Worm (Caenorhabditis elegans) whole organism, late embryonic: Measurements from ENCODE around the gene C14A4.13.

Source experiments
- C08G9.2 ChIP-seq: sonication (generic microtip); optimal IDR thresholded peaks from 2 replicates; lab custom pipeline; 2016; ENCODE audit warnings: mild to moderate bottlenecking, missing genetic modification characterization, moderate library complexity, missing compliant biosample characterization
- F13H6.1 ChIP-seq: sonication (generic microtip); optimal IDR thresholded peaks from 2 replicates; lab custom pipeline; 2016; ENCODE audit warnings: missing genetic modification characterization, missing compliant biosample characterization
- K02D7.2 ChIP-seq: sonication (generic microtip); optimal IDR thresholded peaks from 2 replicates; lab custom pipeline; 2017; ENCODE audit warnings: mild to moderate bottlenecking, missing genetic modification characterization, missing compliant biosample characterization
- ama-1 ChIP-seq: fragments of 150-350 bp; optimal IDR thresholded peaks from 2 replicates; lab custom pipeline; 2014
- ceh-14 ChIP-seq: sonication (generic microtip); optimal IDR thresholded peaks from 2 replicates; lab custom pipeline; 2016; ENCODE audit warnings: missing genotype, missing genetic modification characterization, missing compliant biosample characterization
- ceh-19 ChIP-seq: fragments of 200-800 bp; sonication (Bioruptor generic); optimal IDR thresholded peaks from 2 replicates; lab custom pipeline; 2018; ENCODE audit warnings: mild to moderate bottlenecking, missing genetic modification characterization, missing compliant biosample characterization
- ceh-2 ChIP-seq: sonication (generic microtip); optimal IDR thresholded peaks from 2 replicates; lab custom pipeline; 2016; ENCODE audit warnings: missing genotype, missing genetic modification characterization, missing compliant biosample characterization
- ceh-24 ChIP-seq: sonication (generic microtip); optimal IDR thresholded peaks from 2 replicates; lab custom pipeline; 2016; ENCODE audit warnings: mild to moderate bottlenecking, missing genetic modification characterization, missing compliant biosample characterization
- ceh-30 ChIP-seq: fragments of 150-350 bp; optimal IDR thresholded peaks from 2 replicates; lab custom pipeline; 2014; ENCODE audit warnings: missing biosample characterization, missing genetic modification characterization
- ceh-31 ChIP-seq: sonication (generic microtip); optimal IDR thresholded peaks from 2 replicates; lab custom pipeline; 2016; ENCODE audit warnings: missing genetic modification characterization, missing compliant biosample characterization
- ceh-45 ChIP-seq: fragments of 200-800 bp; sonication (Bioruptor generic); IDR thresholded peaks from 2 replicates; pipeline ENCODE4 v1.3.6; 2022; ENCODE audit warnings: missing genetic modification reagents, missing genetic modification characterization, missing compliant biosample characterization
- ceh-48 ChIP-seq: sonication (generic microtip); optimal IDR thresholded peaks from 2 replicates; lab custom pipeline; 2016; ENCODE audit warnings: missing genetic modification characterization, inconsistent platforms, missing compliant biosample characterization
- ceh-6 ChIP-seq: fragments of 200-800 bp; sonication (Bioruptor generic); optimal IDR thresholded peaks from 2 replicates; lab custom pipeline; 2018; ENCODE audit warnings: mild to moderate bottlenecking, missing genetic modification characterization, missing compliant biosample characterization
- ceh-9 ChIP-seq: sonication (generic microtip); optimal IDR thresholded peaks from 2 replicates; lab custom pipeline; 2016; ENCODE audit warnings: mild to moderate bottlenecking, missing genetic modification characterization, inconsistent platforms, missing compliant biosample characterization
- che-1 ChIP-seq: sonication (generic microtip); optimal IDR thresholded peaks from 2 replicates; lab custom pipeline; 2016; ENCODE audit warnings: mild to moderate bottlenecking, missing genetic modification characterization, missing compliant biosample characterization
- dmd-4 ChIP-seq: sonication (generic microtip); optimal IDR thresholded peaks from 2 replicates; lab custom pipeline; 2016; ENCODE audit warnings: borderline replicate concordance, missing genetic modification characterization, missing compliant biosample characterization
- elt-2 ChIP-seq: sonication (generic microtip); optimal IDR thresholded peaks from 2 replicates; lab custom pipeline; 2016; ENCODE audit warnings: missing genetic modification reagents, missing genetic modification characterization, missing compliant biosample characterization
- ets-4 ChIP-seq: sonication (generic microtip); optimal IDR thresholded peaks from 2 replicates; lab custom pipeline; 2016; ENCODE audit warnings: missing genetic modification characterization, missing compliant biosample characterization
- hlh-13 ChIP-seq: fragments of 200-800 bp; sonication (Bioruptor generic); optimal IDR thresholded peaks from 2 replicates; lab custom pipeline; 2018; ENCODE audit warnings: mild to moderate bottlenecking, missing genetic modification characterization, missing compliant biosample characterization
- hlh-30 ChIP-seq: sonication (generic microtip); optimal IDR thresholded peaks from 2 replicates; lab custom pipeline; 2017; ENCODE audit warnings: antibody characterized with exemption, missing genetic modification characterization, missing compliant biosample characterization; ENCODE audit not compliant: insufficient read depth
- hlh-6 ChIP-seq: sonication (generic microtip); optimal IDR thresholded peaks from 2 replicates; lab custom pipeline; 2016; ENCODE audit warnings: missing genotype, missing genetic modification characterization, missing compliant biosample characterization
- lim-6 ChIP-seq: sonication (generic microtip); optimal IDR thresholded peaks from 2 replicates; lab custom pipeline; 2016; ENCODE audit warnings: missing genetic modification characterization, missing compliant biosample characterization
- madf-2 ChIP-seq: sonication (generic microtip); optimal IDR thresholded peaks from 2 replicates; lab custom pipeline; 2017; ENCODE audit warnings: missing genetic modification characterization, missing compliant biosample characterization
- nhr-11 ChIP-seq: fragments of 150-350 bp; optimal IDR thresholded peaks from 2 replicates; lab custom pipeline; 2014; ENCODE audit warnings: missing biosample characterization, missing genetic modification characterization
- nhr-232 ChIP-seq: sonication (generic microtip); optimal IDR thresholded peaks from 2 replicates; lab custom pipeline; 2016; ENCODE audit warnings: missing genetic modification characterization, missing compliant biosample characterization
- npax-4 ChIP-seq: sonication (generic microtip); optimal IDR thresholded peaks from 2 replicates; lab custom pipeline; 2016; ENCODE audit warnings: missing genetic modification characterization, missing compliant biosample characterization
- pha-4 ChIP-seq: fragments of 150-350 bp; optimal IDR thresholded peaks from 2 replicates; lab custom pipeline; 2018; ENCODE audit warnings: missing biosample characterization, missing genetic modification reagents, missing genetic modification characterization
- pqm-1 ChIP-seq: sonication (generic microtip); optimal IDR thresholded peaks from 2 replicates; lab custom pipeline; 2016; ENCODE audit warnings: missing genetic modification characterization, missing compliant biosample characterization
- pros-1 ChIP-seq: fragments of 150-350 bp; optimal IDR thresholded peaks from 2 replicates; lab custom pipeline; 2014; ENCODE audit warnings: missing biosample characterization, missing genetic modification reagents, missing genetic modification characterization
- sox-2 ChIP-seq: fragments of 200-800 bp; sonication (Bioruptor generic); IDR thresholded peaks from 2 replicates; pipeline ENCODE4 v1.3.6; 2022; ENCODE audit warnings: missing genetic modification reagents, missing genetic modification characterization, missing compliant biosample characterization
- tbx-7 ChIP-seq: sonication (generic microtip); optimal IDR thresholded peaks from 2 replicates; lab custom pipeline; 2016; ENCODE audit warnings: missing genotype, missing genetic modification characterization, missing compliant biosample characterization
- ttx-3 ChIP-seq: sonication (generic microtip); optimal IDR thresholded peaks from 2 replicates; lab custom pipeline; 2016; ENCODE audit warnings: missing genetic modification reagents, missing genetic modification characterization, missing compliant biosample characterization
- unc-3 ChIP-seq, 2 experiments: fragments of 200-800 bp in 1 of 2; sonication (Bioruptor generic) in 1 of 2; sonication (generic microtip) in 1 of 2; conservative IDR thresholded peaks in 1 of 2; optimal IDR thresholded peaks in 1 of 2; 2 replicates each; pipeline versions ENCODE4 v1.3.6 to Lab custom; 2016 to 2022; ENCODE audit warnings: missing compliant biosample characterization in 2 of 2, missing genetic modification characterization in 2 of 2, missing genetic modification reagents in 1 of 2
- unc-42 ChIP-seq: sonication (generic microtip); optimal IDR thresholded peaks from 2 replicates; lab custom pipeline; 2016; ENCODE audit warnings: missing genotype, missing genetic modification characterization, missing compliant biosample characterization
- unc-86 ChIP-seq: sonication (generic microtip); optimal IDR thresholded peaks from 2 replicates; lab custom pipeline; 2016; ENCODE audit warnings: missing genetic modification characterization, missing compliant biosample characterization
- zip-5 ChIP-seq: sonication (generic microtip); optimal IDR thresholded peaks from 2 replicates; lab custom pipeline; 2016; ENCODE audit warnings: missing genetic modification characterization, missing compliant biosample characterization

Gene C14A4.13

DNA sequence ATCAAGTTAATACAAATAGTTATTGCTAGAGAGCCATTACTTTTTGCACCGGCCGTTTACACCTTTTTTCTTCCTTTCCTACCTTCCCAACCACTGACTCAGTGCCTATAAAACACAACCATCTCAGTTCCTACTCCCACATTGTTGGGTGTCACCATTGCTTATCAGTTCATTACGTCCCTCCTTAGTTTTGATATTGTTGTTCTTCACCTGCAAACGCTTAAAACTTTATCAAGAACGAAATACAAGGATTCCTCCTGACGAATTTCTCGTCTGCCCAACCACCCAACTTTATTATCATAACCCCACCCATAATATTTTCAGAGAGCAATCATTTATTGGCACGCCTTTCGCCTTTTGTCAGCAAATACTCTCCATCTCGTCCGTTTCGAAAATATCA is 8.8 kb downstream of the C14A4.13 start:
- TF ChIP-seq tbx-7 (tag; lab: Kevin White, UChicago) (no peak), ets-4 (no peak), madf-2 (tag; lab: Kevin White, UChicago) (no peak), ceh-48 (tag; lab: Kevin White, UChicago) (no peak), elt-2 (tag; lab: Kevin White, UChicago) (peak; percentile 37), lim-6 (tag; lab: Kevin White, UChicago) (no peak), ceh-31 (no peak), zip-5 (no peak)

ce11 chrII:10627963-10628362 is 9.7 kb downstream of the C14A4.13 start, which contains the start of gene M28.8:
M28.8 (plus strand) TSS chrII:10628263.
- no peak for TF ChIP-seq ceh-30 (tag; lab: Kevin White, UChicago)
- TF ChIP-seq ceh-9 (tag; lab: Kevin White, UChicago): no peak
- TF ChIP-seq sox-2 (GFP tag; lab: Robert Waterston, UW): no peak
- TF ChIP-seq ets-4: no peak
- TF ChIP-seq C08G9.2: no peak
- TF ChIP-seq che-1: no peak
- no peak for TF ChIP-seq F13H6.1 (tag; lab: Kevin White, UChicago)

DNA sequence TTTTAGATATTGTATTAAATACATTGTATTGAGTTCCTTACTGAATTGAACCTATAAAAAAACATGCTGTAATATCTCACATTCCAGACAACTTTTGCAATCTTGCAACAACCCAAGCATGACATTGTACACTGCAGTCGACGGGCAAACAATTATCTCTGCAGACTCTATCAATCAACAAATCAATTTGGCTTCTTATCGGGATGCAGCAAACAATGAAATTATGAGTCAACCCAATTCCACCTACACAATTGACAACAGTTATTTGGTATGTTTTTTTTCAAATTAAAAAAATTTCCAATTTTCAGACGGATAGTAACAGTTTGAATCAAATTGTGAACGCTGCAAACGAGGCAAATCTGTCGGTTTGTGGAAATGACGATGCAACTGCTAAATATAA is 12.7 kb downstream of the C14A4.13 start:
- TF ChIP-seq ceh-19 (GFP tag; lab: Kevin White, UChicago) (no peak), che-1 (no peak), ama-1 (lab: Kevin White, UChicago) (no peak), npax-4 (tag; lab: Kevin White, UChicago) (no peak), dmd-4 (tag; lab: Kevin White, UChicago) (no peak), hlh-6 (tag; lab: Kevin White, UChicago) (no peak), unc-42 (no peak), ttx-3 (tag; lab: Kevin White, UChicago) (no peak), pha-4 (tag; lab: Kevin White, UChicago) (no peak), unc-3 (GFP tag; conservative IDR thresholded peaks at IDR 0.05; lab: Robert Waterston, UW) (no peak), unc-3 (tag; optimal IDR thresholded peaks at IDR 0.05; lab: Kevin White, UChicago) (no peak), lim-6 (tag; lab: Kevin White, UChicago) (no peak), sox-2 (GFP tag; lab: Robert Waterston, UW) (no peak)
- TF ChIP-seq, all 69 proteins: peak for 0

- TF ChIP-seq ceh-14 (tag; lab: Kevin White, UChicago) (no peak), ceh-24 (no peak), ceh-45 (GFP tag; lab: Robert Waterston, UW) (no peak), hlh-13 (no peak), ceh-19 (GFP tag; lab: Kevin White, UChicago) (no peak), ceh-48 (tag; lab: Kevin White, UChicago) (no peak), ceh-2 (tag; lab: Kevin White, UChicago) (no peak)
- TF ChIP-seq, all 69 proteins: peak for 0
Observed at ce11 chrII:10639110-10639509, 20.9 kb downstream of the C14A4.13 start, which contains the start of gene M28.9. M28.9 (plus strand) TSS chrII:10639410.

DNA sequence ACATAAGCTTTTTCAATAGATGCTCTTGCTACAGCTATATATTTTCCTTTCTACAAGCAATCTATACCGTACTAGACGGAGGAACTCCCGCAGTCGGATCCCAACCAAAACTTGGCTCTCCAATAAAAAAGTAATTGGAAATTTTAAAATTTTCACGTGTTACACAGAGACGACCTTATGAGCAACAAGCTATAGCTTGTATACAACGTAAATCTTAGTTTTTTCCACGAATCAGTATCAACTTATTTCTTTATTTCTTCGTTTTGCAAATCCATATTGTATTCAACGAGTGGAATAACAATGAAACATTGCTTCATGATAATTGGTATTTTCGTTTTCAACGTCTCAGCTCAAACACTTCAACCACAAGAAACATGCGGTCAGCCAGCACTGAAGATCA is 25.1 kb downstream of the C14A4.13 start, which contains the start of gene M28.4:
Gene M28.4 (plus strand): TSS at position 301 of the 400 bp plus-strand sequence.
- no peak for TF ChIP-seq pqm-1 (tag; lab: Kevin White, UChicago)
- no peak for TF ChIP-seq unc-86 (tag; lab: Kevin White, UChicago)
- no peak for TF ChIP-seq nhr-11
- TF ChIP-seq nhr-232 (tag; lab: Kevin White, UChicago): no peak
- TF ChIP-seq lim-6 (tag; lab: Kevin White, UChicago): no peak
- no peak for TF ChIP-seq K02D7.2 (tag; lab: Kevin White, UChicago)
- no peak for TF ChIP-seq ceh-6 (GFP tag; lab: Kevin White, UChicago)
- TF ChIP-seq pros-1 (tag; lab: Kevin White, UChicago): no peak
- no peak for TF ChIP-seq madf-2 (tag; lab: Kevin White, UChicago)
- TF ChIP-seq hlh-30: no peak
- no peak for TF ChIP-seq che-1
